Worm (Caenorhabditis elegans) whole organism, L3 larva: ENCODE data around the gene F28C6.8.

Source experiments
- ceh-82 ChIP-seq: fragments of 150-350 bp; optimal IDR thresholded peaks from 2 replicates; lab custom pipeline; 2014; ENCODE audit warnings: missing biosample characterization, missing genetic modification characterization
- egl-27 ChIP-seq: sonication (generic microtip); optimal IDR thresholded peaks from 4 replicates; lab custom pipeline; 2017; ENCODE audit warnings: missing biosample characterization, missing genetic modification reagents, missing genetic modification characterization
- elt-3 ChIP-seq, 3 experiments: fragments of 150-350 bp in 1 of 3; sonication (generic microtip) in 2 of 3; optimal IDR thresholded peaks; 2 replicates in 2 of 3; 4 replicates in 1 of 3; lab custom pipeline; 2014 to 2017; ENCODE audit warnings: missing biosample characterization in 3 of 3, missing genetic modification characterization in 3 of 3
- lin-15B ChIP-seq: fragments of 150-350 bp; optimal IDR thresholded peaks from 2 replicates; lab custom pipeline; 2014; ENCODE audit warnings: missing biosample characterization, missing genetic modification characterization
- lin-39 ChIP-seq: fragments of 150-350 bp; optimal IDR thresholded peaks from 2 replicates; lab custom pipeline; 2018; ENCODE audit warnings: missing biosample characterization, missing genetic modification reagents, missing genetic modification characterization
- nfya-1 ChIP-seq: sonication (generic microtip); optimal IDR thresholded peaks from 2 replicates; lab custom pipeline; 2017; ENCODE audit warnings: missing genetic modification characterization, mild to moderate bottlenecking, missing compliant biosample characterization, antibody characterized with exemption, moderate library complexity; ENCODE audit not compliant: insufficient read depth
- nhr-11 ChIP-seq: fragments of 150-350 bp; optimal IDR thresholded peaks from 2 replicates; lab custom pipeline; 2014; ENCODE audit warnings: missing biosample characterization, missing genetic modification characterization
- nhr-23 ChIP-seq: fragments of 150-350 bp; optimal IDR thresholded peaks from 2 replicates; lab custom pipeline; 2014; ENCODE audit warnings: missing biosample characterization, missing genetic modification reagents, missing genetic modification characterization
- nhr-237 ChIP-seq: fragments of 150-350 bp; optimal IDR thresholded peaks from 2 replicates; lab custom pipeline; 2014; ENCODE audit warnings: missing biosample characterization, missing genetic modification characterization
- pha-4 ChIP-seq: fragments of 150-350 bp; optimal IDR thresholded peaks from 2 replicates; lab custom pipeline; 2014; ENCODE audit warnings: missing biosample characterization, missing genetic modification reagents, missing genetic modification characterization
- pqm-1 ChIP-seq: fragments of 150-350 bp; optimal IDR thresholded peaks from 2 replicates; lab custom pipeline; 2017; ENCODE audit warnings: missing biosample characterization, missing genetic modification characterization, inconsistent platforms

ce11 chrII:8593840-8594625 lies 12.6 kb upstream of the F28C6.8 start, which contains the start of gene aptf-3:
- TF ChIP-seq lin-15B (tag; lab: Kevin White, UChicago) = no peak
- no peak for TF ChIP-seq nhr-237 (tag; lab: Kevin White, UChicago)
- TF ChIP-seq egl-27 (tag; lab: Kevin White, UChicago) = no peak
- no peak for TF ChIP-seq ceh-82 (tag; lab: Kevin White, UChicago)
- no peak for TF ChIP-seq elt-3 (tag; optimal IDR thresholded peaks at IDR 0.05; lab: Kevin White, UChicago)
- TF ChIP-seq pha-4 (tag; lab: Kevin White, UChicago) = no peak
- TF ChIP-seq lin-39 (tag; lab: Kevin White, UChicago) = no peak
- TF ChIP-seq pqm-1 (tag; lab: Kevin White, UChicago) = no peak
- TF ChIP-seq nhr-23 (tag; lab: Kevin White, UChicago) = no peak
- no peak for TF ChIP-seq nfya-1
- no peak for TF ChIP-seq nhr-11
